Worm (Caenorhabditis elegans) whole organism, L2 larva: ENCODE measurements around the gene mul-1.
"Not testable (repeated sequence)": the region's sequence is repeated elsewhere in the genome, so short reads cannot be mapped to it uniquely, and the experiment has no call there.

Experiments used
- C34F6.9 ChIP-seq: fragments of 150-350 bp; optimal IDR thresholded peaks from 2 replicates; lab custom pipeline; 2014; ENCODE audit warnings: missing biosample characterization, missing genetic modification characterization
- F13H6.1 ChIP-seq: sonication (generic microtip); optimal IDR thresholded peaks from 2 replicates; lab custom pipeline; 2016; ENCODE audit warnings: missing genetic modification characterization, missing compliant biosample characterization
- aly-2 ChIP-seq: fragments of 150-350 bp; optimal IDR thresholded peaks from 2 replicates; lab custom pipeline; 2014; ENCODE audit warnings: missing biosample characterization, missing genetic modification characterization
- ama-1 ChIP-seq: fragments of 150-350 bp; optimal IDR thresholded peaks from 2 replicates; lab custom pipeline; 2018; ENCODE audit warnings: inconsistent platforms
- ceh-16 ChIP-seq: fragments of 150-350 bp; optimal IDR thresholded peaks from 2 replicates; lab custom pipeline; 2014; ENCODE audit warnings: missing biosample characterization, missing genetic modification characterization
- ceh-82 ChIP-seq: fragments of 150-350 bp; optimal IDR thresholded peaks from 2 replicates; lab custom pipeline; 2014; ENCODE audit warnings: missing biosample characterization, missing genetic modification characterization
- crh-2 ChIP-seq: sonication (generic microtip); optimal IDR thresholded peaks from 2 replicates; lab custom pipeline; 2017; ENCODE audit warnings: missing biosample characterization, missing genetic modification characterization
- dmd-4 ChIP-seq: sonication (generic microtip); optimal IDR thresholded peaks from 2 replicates; lab custom pipeline; 2017; ENCODE audit warnings: missing biosample characterization, missing genetic modification characterization
- elt-1 ChIP-seq: fragments of 150-350 bp; optimal IDR thresholded peaks from 2 replicates; lab custom pipeline; 2014; ENCODE audit warnings: missing biosample characterization, missing genetic modification characterization
- fos-1 ChIP-seq: fragments of 150-350 bp; optimal IDR thresholded peaks from 2 replicates; lab custom pipeline; 2014; ENCODE audit warnings: missing biosample characterization, missing genetic modification characterization
- lin-11 ChIP-seq: fragments of 150-350 bp; sonication (generic microtip); optimal IDR thresholded peaks from 2 replicates; lab custom pipeline; 2014; ENCODE audit warnings: missing biosample characterization, missing genetic modification characterization, inconsistent platforms, mixed read lengths
- lin-13 ChIP-seq: fragments of 150-350 bp; optimal IDR thresholded peaks from 2 replicates; lab custom pipeline; 2014; ENCODE audit warnings: missing biosample characterization, missing genetic modification reagents, missing genetic modification characterization
- mab-5 ChIP-seq: fragments of 150-350 bp; optimal IDR thresholded peaks from 2 replicates; lab custom pipeline; 2014; ENCODE audit warnings: missing biosample characterization, missing genetic modification characterization
- mbf-1 ChIP-seq: sonication (generic microtip); optimal IDR thresholded peaks from 2 replicates; lab custom pipeline; 2017; ENCODE audit warnings: missing biosample characterization, missing genetic modification characterization
- mdl-1 ChIP-seq, 2 experiments: fragments of 150-350 bp in 1 of 2; sonication (generic microtip) in 1 of 2; optimal IDR thresholded peaks; 2 replicates each; lab custom pipeline; 2017; ENCODE audit warnings: missing biosample characterization in 2 of 2, missing genetic modification characterization in 2 of 2
- nhr-10 ChIP-seq: sonication (generic microtip); optimal IDR thresholded peaks from 2 replicates; lab custom pipeline; 2017; ENCODE audit warnings: missing biosample characterization, missing genetic modification characterization
- nhr-11 ChIP-seq: fragments of 150-350 bp; optimal IDR thresholded peaks from 2 replicates; lab custom pipeline; 2014; ENCODE audit warnings: missing biosample characterization, missing genetic modification characterization
- nhr-12 ChIP-seq: fragments of 150-350 bp; optimal IDR thresholded peaks from 2 replicates; lab custom pipeline; 2014; ENCODE audit warnings: missing biosample characterization, missing genetic modification characterization
- nhr-129 ChIP-seq: fragments of 150-350 bp; optimal IDR thresholded peaks from 2 replicates; lab custom pipeline; 2014; ENCODE audit warnings: missing biosample characterization, missing genetic modification characterization
- nhr-21 ChIP-seq: fragments of 150-350 bp; optimal IDR thresholded peaks from 2 replicates; lab custom pipeline; 2014; ENCODE audit warnings: missing biosample characterization, missing genetic modification characterization
- nhr-23 ChIP-seq: fragments of 150-350 bp; optimal IDR thresholded peaks from 2 replicates; lab custom pipeline; 2014; ENCODE audit warnings: missing biosample characterization, missing genetic modification reagents, missing genetic modification characterization
- nhr-237 ChIP-seq: fragments of 150-350 bp; optimal IDR thresholded peaks from 2 replicates; lab custom pipeline; 2014; ENCODE audit warnings: missing biosample characterization, missing genetic modification characterization
- nhr-6 ChIP-seq: fragments of 150-350 bp; optimal IDR thresholded peaks from 2 replicates; lab custom pipeline; 2014; ENCODE audit warnings: missing biosample characterization, missing genetic modification characterization
- nhr-77 ChIP-seq: fragments of 150-350 bp; optimal IDR thresholded peaks from 2 replicates; lab custom pipeline; 2014; ENCODE audit warnings: missing biosample characterization, missing genetic modification characterization
- peb-1 ChIP-seq: fragments of 150-350 bp; optimal IDR thresholded peaks from 2 replicates; lab custom pipeline; 2014; ENCODE audit warnings: missing biosample characterization, missing genetic modification characterization
- sem-4 ChIP-seq: fragments of 150-350 bp; optimal IDR thresholded peaks from 2 replicates; lab custom pipeline; 2014; ENCODE audit warnings: missing biosample characterization, missing genetic modification reagents, missing genetic modification characterization
- skn-1 ChIP-seq: sonication (generic microtip); optimal IDR thresholded peaks from 2 replicates; lab custom pipeline; 2017; ENCODE audit warnings: missing biosample characterization, missing genetic modification characterization
- sma-3 ChIP-seq: sonication (generic microtip); optimal IDR thresholded peaks from 2 replicates; lab custom pipeline; 2016; ENCODE audit warnings: missing genetic modification reagents, missing genetic modification characterization, missing compliant biosample characterization
- unc-39 ChIP-seq: fragments of 150-350 bp; optimal IDR thresholded peaks from 2 replicates; lab custom pipeline; 2014; ENCODE audit warnings: missing biosample characterization, missing genetic modification characterization
- unc-55 ChIP-seq: fragments of 150-350 bp; sonication (generic microtip); optimal IDR thresholded peaks from 3 replicates; lab custom pipeline; 2014; ENCODE audit warnings: missing biosample characterization, missing genetic modification reagents, missing genetic modification characterization
- unc-62 ChIP-seq: fragments of 150-350 bp; optimal IDR thresholded peaks from 2 replicates; lab custom pipeline; 2014; ENCODE audit warnings: missing biosample characterization, missing genetic modification reagents, missing genetic modification characterization
- ztf-1 ChIP-seq: fragments of 200-800 bp; sonication (Bioruptor generic); conservative IDR thresholded peaks from 2 replicates; pipeline ENCODE4 v1.3.6; 2022; ENCODE audit warnings: missing genetic modification characterization, missing compliant biosample characterization
- ztf-11 ChIP-seq: sonication (generic microtip); optimal IDR thresholded peaks from 2 replicates; lab custom pipeline; 2017; ENCODE audit warnings: missing biosample characterization, missing genetic modification characterization
- ztf-4 ChIP-seq: fragments of 150-350 bp; optimal IDR thresholded peaks from 2 replicates; lab custom pipeline; 2014; ENCODE audit warnings: missing biosample characterization, missing genetic modification characterization

Gene mul-1

ce11 chrIV:4140265-4140664 lies 17.3 kb upstream of the mul-1 start, which contains the start of gene F49F1.18:
Gene F49F1.18 (minus strand): TSS chrIV:4140365.
- TF ChIP-seq nhr-10 (tag; lab: Kevin White, UChicago) (no peak), nhr-77 (tag; lab: Kevin White, UChicago) (no peak), crh-2 (tag; lab: Kevin White, UChicago) (no peak), peb-1 (tag; lab: Kevin White, UChicago) (no peak), ztf-11 (tag; lab: Kevin White, UChicago) (no peak), mbf-1 (tag; lab: Kevin White, UChicago) (no peak), mdl-1 (tag; optimal IDR thresholded peaks at IDR 0.05; lab: Kevin White, UChicago) (no peak), ama-1 (lab: Kevin White, UChicago) (no peak)

DNA sequence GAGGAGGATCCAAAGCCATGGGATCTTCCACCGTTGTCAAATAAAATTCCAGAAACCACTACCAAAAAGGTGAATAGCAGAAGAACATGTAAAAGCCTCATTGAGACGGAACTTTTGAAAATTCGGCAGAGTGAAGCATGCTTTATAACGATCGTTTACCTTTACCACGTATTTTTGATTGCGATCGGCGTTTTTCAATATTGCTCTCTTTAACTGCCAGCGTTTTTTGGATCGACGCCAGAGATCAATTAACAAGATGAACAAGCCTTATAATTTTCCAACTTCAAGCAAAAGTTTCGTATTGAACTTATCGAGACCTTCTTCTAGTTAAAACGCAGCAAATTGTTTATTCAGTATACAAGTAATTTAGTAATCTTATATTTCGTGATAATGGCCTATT lies 16.1 kb upstream of the mul-1 start, which contains the start of gene F49F1.10:
Gene F49F1.10 (minus strand): TSS at position 101 of the 400 bp plus-strand sequence.
- TF ChIP-seq nhr-237: no peak
- TF ChIP-seq F13H6.1 (tag; lab: Kevin White, UChicago): no peak
- no peak for TF ChIP-seq skn-1 (tag; lab: Kevin White, UChicago)
- TF ChIP-seq ztf-11 (tag; lab: Kevin White, UChicago): no peak
- no peak for TF ChIP-seq dmd-4 (tag; lab: Kevin White, UChicago)
- TF ChIP-seq mdl-1 (tag; optimal IDR thresholded peaks at IDR 0.05; lab: Kevin White, UChicago): no peak
- no peak for TF ChIP-seq nhr-23 (tag; lab: Kevin White, UChicago)
- no peak for TF ChIP-seq nhr-129 (tag; lab: Kevin White, UChicago)
- no peak for TF ChIP-seq nhr-12 (tag; lab: Kevin White, UChicago)
- no peak for TF ChIP-seq unc-62 (GFP tag; lab: Kevin White, UChicago)
- no peak for TF ChIP-seq C34F6.9 (tag; lab: Kevin White, UChicago)
- no peak for TF ChIP-seq ztf-4
- no peak for TF ChIP-seq nhr-10 (tag; lab: Kevin White, UChicago)
- no peak for TF ChIP-seq nhr-21 (tag; lab: Kevin White, UChicago)
- no peak for TF ChIP-seq nhr-6

DNA sequence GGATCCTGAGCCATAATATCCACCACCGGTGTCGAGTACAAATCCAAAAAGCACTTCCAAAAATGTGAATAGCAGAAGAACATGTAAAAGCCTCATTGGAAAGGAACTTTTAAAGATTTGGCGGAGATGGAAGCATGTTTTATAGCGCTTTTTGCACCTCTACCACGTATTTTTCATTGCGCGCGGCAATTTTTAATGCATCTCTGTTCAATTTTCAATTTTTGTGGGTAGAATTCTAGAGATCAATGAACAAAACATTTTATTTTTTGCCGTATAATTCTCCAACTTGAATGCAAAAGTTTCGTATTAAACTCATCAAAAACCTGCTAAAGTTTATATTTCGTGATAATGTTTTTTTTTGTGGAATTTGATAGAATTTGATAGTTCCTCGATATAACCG lies 14.5 kb upstream of the mul-1 start, which contains the start of gene F49F1.9:
Gene F49F1.9 (minus strand): TSS at position 101 of the 400 bp plus-strand sequence.
- TF ChIP-seq F13H6.1 (tag; lab: Kevin White, UChicago): no peak
- no peak for TF ChIP-seq peb-1 (tag; lab: Kevin White, UChicago)

DNA sequence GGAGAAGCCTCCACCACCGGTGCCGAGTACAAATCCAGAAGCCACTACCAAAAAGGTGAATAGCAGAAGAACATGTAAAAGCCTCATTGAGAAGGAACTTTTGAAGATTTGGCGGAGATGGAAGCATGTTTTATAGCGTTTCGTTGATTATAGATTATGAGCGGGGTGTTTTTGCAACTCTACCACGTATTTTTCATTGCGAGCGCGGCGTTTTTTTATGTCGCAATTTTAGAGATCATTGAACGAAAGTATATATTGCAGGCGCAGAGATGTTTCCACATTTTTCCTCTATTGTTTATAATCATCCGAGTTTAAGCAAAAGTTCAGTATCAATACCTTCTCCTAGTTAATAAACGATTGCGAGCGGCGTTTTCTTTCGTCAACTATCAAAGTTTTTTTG lies 12.8 kb upstream of the mul-1 start, which contains the start of gene F49F1.17:
Gene F49F1.17 (minus strand): TSS at position 101 of the 400 bp plus-strand sequence.
- TF ChIP-seq nhr-21 (tag; lab: Kevin White, UChicago) (no peak), nhr-6 (no peak), C34F6.9 (tag; lab: Kevin White, UChicago) (no peak), mab-5 (tag; lab: Kevin White, UChicago) (no peak), ama-1 (lab: Kevin White, UChicago) (no peak), ztf-11 (tag; lab: Kevin White, UChicago) (no peak), nhr-77 (tag; lab: Kevin White, UChicago) (no peak), mdl-1 (tag; optimal IDR thresholded peaks at IDR 0.05; lab: Kevin White, UChicago) (no peak), ceh-16 (no peak), lin-13 (GFP tag; lab: Kevin White, UChicago) (no peak)

DNA sequence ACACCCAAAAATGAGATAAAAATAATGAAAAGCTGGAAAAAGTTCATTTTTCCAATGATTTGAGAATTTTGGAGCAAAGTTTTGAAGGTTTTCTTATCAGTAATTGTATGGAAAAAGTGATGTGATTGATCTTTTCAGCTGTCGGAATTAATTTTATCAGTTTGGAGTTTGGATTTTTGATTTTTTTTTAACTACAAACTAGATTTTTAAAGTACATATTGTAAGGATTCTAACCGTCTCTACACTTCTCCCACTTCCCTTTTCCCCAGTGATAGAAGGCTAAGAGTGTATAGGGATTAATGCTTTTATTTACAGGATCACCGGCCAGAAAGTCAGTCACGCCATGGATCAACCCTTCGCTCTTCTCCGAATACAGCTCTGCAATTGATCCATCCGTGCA lies 2.7 kb upstream of the mul-1 start, which contains the start of gene F49F1.7:
Gene F49F1.7 (minus strand): TSS at position 101 of the 400 bp plus-strand sequence.
- TF ChIP-seq ztf-4; mdl-1 (tag; optimal IDR thresholded peaks at IDR 0.05; lab: Kevin White, UChicago); ceh-82: not testable (repeated sequence)

DNA sequence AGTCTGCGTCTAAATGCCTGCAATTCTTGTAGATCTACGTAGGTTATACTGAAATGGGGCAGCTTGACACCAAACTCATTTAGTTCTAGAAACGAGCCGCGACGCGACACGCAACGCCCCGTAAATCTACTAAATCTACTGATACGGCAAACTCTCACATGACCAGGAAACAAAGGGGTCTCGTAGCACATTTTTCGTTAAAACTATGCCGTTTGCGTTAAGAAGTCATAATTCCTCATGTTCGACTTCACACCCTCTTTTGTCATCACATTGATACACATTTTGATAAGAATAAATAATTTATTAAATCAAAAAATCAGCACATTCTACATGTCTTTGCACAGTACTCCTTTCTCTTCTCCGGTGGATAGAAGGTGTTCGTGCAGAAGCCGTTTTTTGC lies 1.9 kb downstream of the mul-1 start:
- TF ChIP-seq aly-2 (tag; lab: Kevin White, UChicago) (no peak), ceh-16 (no peak), unc-55 (no peak), ama-1 (lab: Kevin White, UChicago) (no peak), skn-1 (tag; lab: Kevin White, UChicago) (no peak), crh-2 (tag; lab: Kevin White, UChicago) (no peak), sem-4 (no peak), unc-39 (tag; lab: Kevin White, UChicago) (no peak)

ce11 chrIV:4120263-4120662 lies 2.7 kb downstream of the mul-1 start, which contains the start of gene F49F1.5:
Gene F49F1.5 (minus strand): TSS chrIV:4120415.
- TF ChIP-seq nhr-21 (tag; lab: Kevin White, UChicago): no peak
- no peak for TF ChIP-seq ztf-11 (tag; lab: Kevin White, UChicago)
- no peak for TF ChIP-seq C34F6.9 (tag; lab: Kevin White, UChicago)
- no peak for TF ChIP-seq ztf-1 (GFP tag; lab: Robert Waterston, UW)
- no peak for TF ChIP-seq ztf-4
- TF ChIP-seq nhr-10 (tag; lab: Kevin White, UChicago): no peak
- TF ChIP-seq sma-3 (GFP tag; lab: Kevin White, UChicago): no peak
- no peak for TF ChIP-seq nhr-11 (tag; lab: Kevin White, UChicago)
- TF ChIP-seq peb-1 (tag; lab: Kevin White, UChicago): no peak
- no peak for TF ChIP-seq lin-13 (GFP tag; lab: Kevin White, UChicago)
- no peak for TF ChIP-seq fos-1 (tag; lab: Kevin White, UChicago)
- TF ChIP-seq elt-1 (tag; lab: Kevin White, UChicago): no peak
- TF ChIP-seq nhr-12 (tag; lab: Kevin White, UChicago): no peak
- TF ChIP-seq mdl-1 (tag; optimal IDR thresholded peaks at IDR 0.05; lab: Kevin White, UChicago): no peak
- TF ChIP-seq dmd-4 (tag; lab: Kevin White, UChicago): no peak
- no peak for TF ChIP-seq mab-5 (tag; lab: Kevin White, UChicago)
- TF ChIP-seq lin-11: no peak
- no peak for TF ChIP-seq nhr-23 (tag; lab: Kevin White, UChicago)
